Worm (Caenorhabditis elegans) whole organism, early embryonic: ENCODE results near the gene Y66A7A.4.

Source experiments
- B0310.2 ChIP-seq: sonication (generic microtip); optimal IDR thresholded peaks from 2 replicates; lab custom pipeline; 2016; ENCODE audit warnings: mild to moderate bottlenecking, missing genetic modification characterization, missing compliant biosample characterization
- F13C5.2 ChIP-seq: sonication (generic microtip); optimal IDR thresholded peaks from 2 replicates; lab custom pipeline; 2017; ENCODE audit warnings: mild to moderate bottlenecking, missing genetic modification characterization, inconsistent platforms, missing compliant biosample characterization
- ama-1 ChIP-seq: fragments of 150-350 bp; optimal IDR thresholded peaks from 2 replicates; lab custom pipeline; 2014
- ceh-13 ChIP-seq: fragments of 200-800 bp; sonication (Bioruptor generic); optimal IDR thresholded peaks from 2 replicates; lab custom pipeline; 2018; ENCODE audit warnings: mild to moderate bottlenecking, missing genetic modification characterization, missing compliant biosample characterization
- ceh-36 ChIP-seq: sonication (generic microtip); optimal IDR thresholded peaks from 2 replicates; lab custom pipeline; 2016; ENCODE audit warnings: missing genetic modification characterization, inconsistent platforms, missing compliant biosample characterization
- flt-1 ChIP-seq: fragments of 200-800 bp; sonication (Bioruptor generic); IDR thresholded peaks from 2 replicates; pipeline ENCODE4 v1.3.6; 2022; ENCODE audit warnings: missing genetic modification characterization, missing compliant biosample characterization
- hmbx-1 ChIP-seq: sonication (generic microtip); optimal IDR thresholded peaks from 2 replicates; lab custom pipeline; 2016; ENCODE audit warnings: mild to moderate bottlenecking, missing genetic modification characterization, missing compliant biosample characterization
- hmg-4 ChIP-seq: fragments of 200-800 bp; sonication (Bioruptor generic); optimal IDR thresholded peaks from 2 replicates; lab custom pipeline; 2018; ENCODE audit warnings: mild to moderate bottlenecking, missing genetic modification characterization, missing compliant biosample characterization
- pes-1 ChIP-seq: fragments of 200-800 bp; sonication (Bioruptor generic); IDR thresholded peaks from 2 replicates; pipeline ENCODE4 v1.3.6; 2022; ENCODE audit warnings: missing genetic modification reagents, missing genetic modification characterization, missing compliant biosample characterization
- scrt-1 ChIP-seq: fragments of 200-800 bp; sonication (Bioruptor generic); IDR thresholded peaks from 2 replicates; pipeline ENCODE4 v1.3.6; 2022; ENCODE audit warnings: missing genetic modification characterization, missing compliant biosample characterization
- sea-1 ChIP-seq: fragments of 200-800 bp; sonication (Bioruptor generic); conservative IDR thresholded peaks from 2 replicates; pipeline ENCODE4 v1.3.6; 2022; ENCODE audit warnings: missing genetic modification characterization, missing compliant biosample characterization
- tbx-11 ChIP-seq: fragments of 200-800 bp; sonication (Bioruptor generic); IDR thresholded peaks from 2 replicates; pipeline ENCODE4 v1.3.6; 2022; ENCODE audit warnings: missing genetic modification characterization, missing compliant biosample characterization
- tbx-37 ChIP-seq: fragments of 200-800 bp; sonication (Bioruptor generic); conservative IDR thresholded peaks from 2 replicates; pipeline ENCODE4 v1.3.6; 2022; ENCODE audit warnings: missing genetic modification reagents, missing genetic modification characterization, missing compliant biosample characterization
- tra-4 ChIP-seq: sonication (generic microtip); optimal IDR thresholded peaks from 2 replicates; lab custom pipeline; 2017; ENCODE audit warnings: missing genetic modification characterization, missing compliant biosample characterization

- TF ChIP-seq ama-1 (lab: Kevin White, UChicago) (no peak), F13C5.2 (tag; lab: Kevin White, UChicago) (no peak), B0310.2 (tag; lab: Kevin White, UChicago) (no peak), tbx-37 (no peak), hmbx-1 (tag; lab: Kevin White, UChicago) (no peak), ceh-36 (tag; lab: Kevin White, UChicago) (no peak), tra-4 (tag; lab: Kevin White, UChicago) (no peak), tbx-11 (GFP tag; lab: Robert Waterston, UW) (no peak), flt-1 (no peak), hmg-4 (GFP tag; lab: Kevin White, UChicago) (no peak), scrt-1 (GFP tag; lab: Robert Waterston, UW) (no peak), pes-1 (GFP tag; lab: Robert Waterston, UW) (no peak), sea-1 (GFP tag; lab: Robert Waterston, UW) (no peak), ceh-13 (no peak)
These were observed 12.5 kb downstream of the Y66A7A.4 start, which contains the start of gene gly-8 for ce11 chrIII:11624838-11625292.
